Fruit fly (Drosophila melanogaster) S2 (cell line): ENCODE results near the gene bor.

Experiments
- CG8478 ChIP-seq: fragments of >200 bp; optimal IDR thresholded peaks from 2 replicates; lab custom pipeline; 2018
- CTCF ChIP-seq, 2 experiments: fragments of >200 bp; optimal IDR thresholded peaks; 2 replicates each; lab custom pipeline; 2018

bor gene

dm6 chr3R:16222300-16222903 is 41.5 kb downstream of the bor start:
- TF ChIP-seq CTCF (optimal IDR thresholded peaks at IDR 0.05; lab: Kevin White, UChicago) (no peak), CG8478 (lab: Kevin White, UChicago) (no peak)

dm6 chr3R:16221359-16222299 is 42.3 kb downstream of the bor start:
- TF ChIP-seq CTCF (optimal IDR thresholded peaks at IDR 0.05; lab: Kevin White, UChicago) = no peak
- no peak for TF ChIP-seq CG8478 (lab: Kevin White, UChicago)

- TF ChIP-seq CTCF (optimal IDR thresholded peaks at IDR 0.05; lab: Kevin White, UChicago) (no peak), CG8478 (lab: Kevin White, UChicago) (no peak)
Measured at dm6 chr3R:16220854-16221253, 43.1 kb downstream of the bor start.

- TF ChIP-seq CG8478 (lab: Kevin White, UChicago) = no peak
- no peak for TF ChIP-seq CTCF (optimal IDR thresholded peaks at IDR 0.05; lab: Kevin White, UChicago)
Measured at dm6 chr3R:16220050-16220670, 43.8 kb downstream of the bor start.

dm6 chr3R:16218251-16219030 is 45.5 kb downstream of the bor start:
- no peak for TF ChIP-seq CTCF (optimal IDR thresholded peaks at IDR 0.05; lab: Kevin White, UChicago)
- no peak for TF ChIP-seq CG8478 (lab: Kevin White, UChicago)

- no peak for TF ChIP-seq CG8478 (lab: Kevin White, UChicago)
- TF ChIP-seq CTCF (optimal IDR thresholded peaks at IDR 0.05; lab: Kevin White, UChicago) = no peak
Measured at dm6 chr3R:16217368-16217767, 46.5 kb downstream of the bor start.

dm6 chr3R:16215319-16215701 is 48.6 kb downstream of the bor start:
- no peak for TF ChIP-seq CTCF (optimal IDR thresholded peaks at IDR 0.05; lab: Kevin White, UChicago)
- no peak for TF ChIP-seq CG8478 (lab: Kevin White, UChicago)

dm6 chr3R:16214474-16215318 is 49.2 kb downstream of the bor start:
- TF ChIP-seq CTCF (optimal IDR thresholded peaks at IDR 0.05; lab: Kevin White, UChicago) (no peak), CG8478 (lab: Kevin White, UChicago) (no peak)

dm6 chr3R:16213792-16214473 is 50.0 kb downstream of the bor start:
- no peak for TF ChIP-seq CG8478 (lab: Kevin White, UChicago)
- no peak for TF ChIP-seq CTCF (optimal IDR thresholded peaks at IDR 0.05; lab: Kevin White, UChicago)

- TF ChIP-seq CG8478 (lab: Kevin White, UChicago) (no peak), CTCF (optimal IDR thresholded peaks at IDR 0.05; lab: Kevin White, UChicago) (no peak)
Measured at dm6 chr3R:16212859-16213708, 50.8 kb downstream of the bor start.

dm6 chr3R:16211883-16212540 is 51.9 kb downstream of the bor start:
- TF ChIP-seq CG8478 (lab: Kevin White, UChicago) (no peak), CTCF (optimal IDR thresholded peaks at IDR 0.05; lab: Kevin White, UChicago) (no peak)
